Fruit fly (Drosophila melanogaster) whole organism, adult: Measurements from ENCODE around the gene CG31321.

ENCODE experiments used
- CG12768 ChIP-seq: fragments of 200-800 bp; sonication (Bioruptor generic); optimal IDR thresholded peaks from 2 replicates; lab custom pipeline; 2017; ENCODE audit warnings: missing biosample characterization, missing genetic modification characterization, mild to moderate bottlenecking, moderate library complexity, missing genetic modification reagents
- CG14711 ChIP-seq: fragments of 200-800 bp; sonication (Bioruptor generic); optimal IDR thresholded peaks from 2 replicates; lab custom pipeline; 2018; ENCODE audit warnings: missing biosample characterization, mild to moderate bottlenecking, missing genetic modification characterization, moderate library complexity
- CG1620 ChIP-seq: fragments of 200-800 bp; sonication (Bioruptor generic); optimal IDR thresholded peaks from 2 replicates; lab custom pipeline; 2016; ENCODE audit warnings: missing biosample characterization, missing genetic modification characterization
- CG7045 ChIP-seq: fragments of 200-800 bp; sonication (Bioruptor generic); optimal IDR thresholded peaks from 2 replicates; lab custom pipeline; 2017; ENCODE audit warnings: missing biosample characterization, mild to moderate bottlenecking, missing genetic modification characterization
- CG7101 ChIP-seq: fragments of 200-800 bp; sonication (Bioruptor generic); optimal IDR thresholded peaks from 2 replicates; lab custom pipeline; 2018; ENCODE audit warnings: missing biosample characterization, mild to moderate bottlenecking, missing genetic modification characterization, moderate library complexity
- Crg-1 ChIP-seq: fragments of 200-800 bp; sonication (Bioruptor generic); optimal IDR thresholded peaks from 2 replicates; lab custom pipeline; 2016; ENCODE audit warnings: missing biosample characterization, missing genetic modification characterization
- bab1 ChIP-seq: fragments of 200-800 bp; sonication (Bioruptor generic); optimal IDR thresholded peaks from 3 replicates; lab custom pipeline; 2019; ENCODE audit warnings: missing biosample characterization, mild to moderate bottlenecking, missing genetic modification characterization, moderate library complexity
- cnc ChIP-seq, 2 experiments: fragments of >200 bp; optimal IDR thresholded peaks; 2 replicates each; lab custom pipeline; 2017
- kay ChIP-seq: fragments of 200-800 bp; sonication (Bioruptor generic); peaks from one replicate; lab custom pipeline; 2016; ENCODE audit warnings: missing biosample characterization, missing genetic modification characterization, borderline replicate concordance
- pad ChIP-seq: fragments of 200-800 bp; sonication (Bioruptor generic); optimal IDR thresholded peaks from 3 replicates; lab custom pipeline; 2017; ENCODE audit warnings: missing biosample characterization, missing genetic modification characterization, mild to moderate bottlenecking, moderate library complexity, missing genetic modification reagents
- toe ChIP-seq: fragments of 200-800 bp; sonication (Bioruptor generic); optimal IDR thresholded peaks from 2 replicates; lab custom pipeline; 2016; ENCODE audit warnings: missing biosample characterization, missing genetic modification characterization

DNA sequence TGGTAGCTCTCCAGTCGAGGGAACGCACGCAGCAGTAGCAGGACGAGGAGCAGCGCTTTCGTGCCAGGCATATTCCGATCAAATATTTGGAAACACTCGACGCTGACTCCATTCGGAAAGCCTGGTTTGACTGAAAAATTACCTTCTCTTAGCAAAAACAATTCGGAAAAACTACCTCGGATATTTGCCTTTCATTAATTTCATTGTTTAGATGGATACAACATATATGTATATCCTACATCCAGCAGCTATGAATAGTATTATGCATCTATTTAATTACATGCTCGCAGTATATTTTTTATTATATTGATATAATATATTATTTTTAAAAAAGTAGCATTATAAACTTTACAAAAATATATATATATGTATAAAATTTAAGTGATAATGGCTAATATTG is 49.0 kb upstream of the CG31321 start, which contains the start of gene CG14840:
- TF ChIP-seq CG1620 (GFP tag; lab: Kevin White, UChicago) = no peak
- TF ChIP-seq kay (GFP tag; lab: Kevin White, UChicago) = no peak
- no peak for TF ChIP-seq cnc (optimal IDR thresholded peaks at IDR 0.05; lab: Kevin White, UChicago)
- TF ChIP-seq CG14711 (tag; lab: Kevin White, UChicago) = no peak
- TF ChIP-seq pad (GFP tag; lab: Kevin White, UChicago) = no peak
- no peak for TF ChIP-seq Crg-1 (GFP tag; lab: Kevin White, UChicago)
- TF ChIP-seq CG7045 (GFP tag; lab: Kevin White, UChicago) = no peak
- no peak for TF ChIP-seq CG12768 (GFP tag; lab: Kevin White, UChicago)
- no peak for TF ChIP-seq toe (GFP tag; lab: Kevin White, UChicago)
- TF ChIP-seq CG7101 = no peak
- TF ChIP-seq bab1 = no peak
